Fruit fly (Drosophila melanogaster): ENCODE measurements around the gene NUCB1.

DNA sequence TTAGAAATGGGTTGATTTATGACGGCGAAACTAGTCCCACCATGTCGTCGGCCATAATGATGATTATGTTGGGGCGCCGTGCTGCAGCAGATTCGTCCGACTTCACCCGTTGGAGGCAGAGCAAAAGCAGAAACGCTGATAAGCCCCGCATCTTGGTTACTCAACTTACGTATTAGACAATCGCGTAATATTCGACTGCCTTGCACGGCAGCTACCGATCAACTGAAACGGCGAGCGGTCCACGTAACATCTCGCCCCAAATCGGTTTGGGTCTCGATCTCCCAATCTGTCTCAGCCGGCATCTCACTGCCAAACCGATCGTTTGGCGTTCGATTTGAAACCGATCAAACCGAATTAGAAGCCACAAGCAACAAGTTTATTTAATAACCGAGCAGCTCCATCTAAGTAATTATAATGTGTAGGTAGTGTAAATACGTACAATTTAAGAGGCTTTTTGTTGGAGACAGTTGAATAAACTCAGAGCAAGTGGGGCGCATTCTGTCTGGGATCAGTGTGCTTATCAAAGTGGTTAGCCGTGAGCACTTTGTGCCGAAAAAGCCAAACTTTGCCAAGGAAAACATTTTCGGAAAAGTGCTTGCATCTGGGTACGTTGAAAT, 6.6 kb upstream of the NUCB1 start, which contains the start of gene CG32191:
- TF ChIP-seq achi (GFP tag; optimal IDR thresholded peaks at IDR 0.05), result no peak
- no peak for TF ChIP-seq CG8119 (GFP tag; IDR thresholded peaks at IDR 0.05)
- TF ChIP-seq CG6276 (GFP tag; optimal IDR thresholded peaks at IDR 0.05), result no peak
- no peak for TF ChIP-seq CG6854 (GFP tag; optimal IDR thresholded peaks at IDR 0.05)
- no peak for TF ChIP-seq spab (GFP tag; optimal IDR thresholded peaks at IDR 0.05)
- TF ChIP-seq fd85E (GFP tag; optimal IDR thresholded peaks at IDR 0.05), result no peak
- no peak for TF ChIP-seq pdm3 (GFP tag; optimal IDR thresholded peaks at IDR 0.05)
- no peak for TF ChIP-seq Hr4 (GFP tag; optimal IDR thresholded peaks at IDR 0.05)
- TF ChIP-seq net (GFP tag; optimal IDR thresholded peaks at IDR 0.05), result no peak
